Worm (Caenorhabditis elegans) whole organism, late embryonic: ENCODE results near the gene srh-21.

Source experiments
- C38D4.7 ChIP-seq: fragments of 200-800 bp; sonication (Bioruptor generic); optimal IDR thresholded peaks from 2 replicates; lab custom pipeline; 2018; ENCODE audit warnings: mild to moderate bottlenecking, missing genetic modification characterization, moderate library complexity, missing compliant biosample characterization
- F13H6.1 ChIP-seq: sonication (generic microtip); optimal IDR thresholded peaks from 2 replicates; lab custom pipeline; 2016; ENCODE audit warnings: missing genetic modification characterization, missing compliant biosample characterization
- K09A11.1 ChIP-seq: sonication (generic microtip); optimal IDR thresholded peaks from 2 replicates; lab custom pipeline; 2017; ENCODE audit warnings: antibody characterized with exemption, mild to moderate bottlenecking, missing genetic modification characterization, missing compliant biosample characterization; ENCODE audit not compliant: insufficient read depth
- Y22D7AL.16 ChIP-seq: sonication (generic microtip); optimal IDR thresholded peaks from 2 replicates; lab custom pipeline; 2016; ENCODE audit warnings: missing genetic modification characterization, missing compliant biosample characterization
- ahr-1 ChIP-seq: sonication (generic microtip); optimal IDR thresholded peaks from 2 replicates; lab custom pipeline; 2016; ENCODE audit warnings: missing genetic modification characterization, missing compliant biosample characterization
- ceh-18 ChIP-seq: sonication (generic microtip); optimal IDR thresholded peaks from 2 replicates; lab custom pipeline; 2016; ENCODE audit warnings: missing genetic modification characterization, missing compliant biosample characterization
- ceh-19 ChIP-seq: fragments of 200-800 bp; sonication (Bioruptor generic); optimal IDR thresholded peaks from 2 replicates; lab custom pipeline; 2018; ENCODE audit warnings: mild to moderate bottlenecking, missing genetic modification characterization, missing compliant biosample characterization
- ceh-2 ChIP-seq: sonication (generic microtip); optimal IDR thresholded peaks from 2 replicates; lab custom pipeline; 2016; ENCODE audit warnings: missing genotype, missing genetic modification characterization, missing compliant biosample characterization
- ceh-22 ChIP-seq: sonication (generic microtip); optimal IDR thresholded peaks from 2 replicates; lab custom pipeline; 2017; ENCODE audit warnings: missing biosample characterization, missing genetic modification characterization
- ceh-24 ChIP-seq: sonication (generic microtip); optimal IDR thresholded peaks from 2 replicates; lab custom pipeline; 2016; ENCODE audit warnings: mild to moderate bottlenecking, missing genetic modification characterization, missing compliant biosample characterization
- ceh-30 ChIP-seq: fragments of 150-350 bp; optimal IDR thresholded peaks from 2 replicates; lab custom pipeline; 2014; ENCODE audit warnings: missing biosample characterization, missing genetic modification characterization
- ceh-31 ChIP-seq: sonication (generic microtip); optimal IDR thresholded peaks from 2 replicates; lab custom pipeline; 2016; ENCODE audit warnings: missing genetic modification characterization, missing compliant biosample characterization
- che-1 ChIP-seq: sonication (generic microtip); optimal IDR thresholded peaks from 2 replicates; lab custom pipeline; 2016; ENCODE audit warnings: mild to moderate bottlenecking, missing genetic modification characterization, missing compliant biosample characterization
- elt-2 ChIP-seq: sonication (generic microtip); optimal IDR thresholded peaks from 2 replicates; lab custom pipeline; 2016; ENCODE audit warnings: missing genetic modification reagents, missing genetic modification characterization, missing compliant biosample characterization
- elt-4 ChIP-seq: sonication (generic microtip); optimal IDR thresholded peaks from 2 replicates; lab custom pipeline; 2016; ENCODE audit warnings: missing genetic modification characterization, missing compliant biosample characterization
- eyg-1 ChIP-seq: sonication (generic microtip); optimal IDR thresholded peaks from 2 replicates; lab custom pipeline; 2016; ENCODE audit warnings: missing genotype, missing genetic modification characterization, missing compliant biosample characterization
- fkh-10 ChIP-seq: fragments of 150-350 bp; optimal IDR thresholded peaks from 2 replicates; lab custom pipeline; 2014; ENCODE audit warnings: missing biosample characterization, missing genetic modification reagents, missing genetic modification characterization
- hlh-13 ChIP-seq: fragments of 200-800 bp; sonication (Bioruptor generic); optimal IDR thresholded peaks from 2 replicates; lab custom pipeline; 2018; ENCODE audit warnings: mild to moderate bottlenecking, missing genetic modification characterization, missing compliant biosample characterization
- hlh-15 ChIP-seq: sonication (generic microtip); optimal IDR thresholded peaks from 2 replicates; lab custom pipeline; 2016; ENCODE audit warnings: missing genetic modification characterization, missing compliant biosample characterization
- lim-6 ChIP-seq: sonication (generic microtip); optimal IDR thresholded peaks from 2 replicates; lab custom pipeline; 2016; ENCODE audit warnings: missing genetic modification characterization, missing compliant biosample characterization
- lin-11 ChIP-seq: fragments of 200-800 bp; sonication (Bioruptor generic); optimal IDR thresholded peaks from 2 replicates; lab custom pipeline; 2018; ENCODE audit warnings: mild to moderate bottlenecking, missing genetic modification characterization, missing compliant biosample characterization
- madf-2 ChIP-seq: sonication (generic microtip); optimal IDR thresholded peaks from 2 replicates; lab custom pipeline; 2017; ENCODE audit warnings: missing genetic modification characterization, missing compliant biosample characterization
- nfya-1 ChIP-seq: sonication (generic microtip); optimal IDR thresholded peaks from 2 replicates; lab custom pipeline; 2017; ENCODE audit warnings: missing genetic modification characterization, mild to moderate bottlenecking, missing compliant biosample characterization, antibody characterized with exemption, moderate library complexity
- nhr-232 ChIP-seq: sonication (generic microtip); optimal IDR thresholded peaks from 2 replicates; lab custom pipeline; 2016; ENCODE audit warnings: missing genetic modification characterization, missing compliant biosample characterization
- npax-4 ChIP-seq: sonication (generic microtip); optimal IDR thresholded peaks from 2 replicates; lab custom pipeline; 2016; ENCODE audit warnings: missing genetic modification characterization, missing compliant biosample characterization
- pag-3 ChIP-seq: sonication (generic microtip); optimal IDR thresholded peaks from 2 replicates; lab custom pipeline; 2016; ENCODE audit warnings: missing compliant biosample characterization, missing genetic modification characterization, borderline replicate concordance
- pat-9 ChIP-seq: fragments of 200-800 bp; sonication (Bioruptor generic); optimal IDR thresholded peaks from 2 replicates; lab custom pipeline; 2018; ENCODE audit warnings: mild to moderate bottlenecking, missing genetic modification characterization, moderate library complexity, missing compliant biosample characterization
- pax-1 ChIP-seq: fragments of 150-350 bp; optimal IDR thresholded peaks from 2 replicates; lab custom pipeline; 2014; ENCODE audit warnings: missing biosample characterization, missing genetic modification characterization
- pha-2 ChIP-seq: sonication (generic microtip); optimal IDR thresholded peaks from 2 replicates; lab custom pipeline; 2017; ENCODE audit warnings: mild to moderate bottlenecking, missing genetic modification characterization, missing compliant biosample characterization
- pha-4 ChIP-seq: fragments of 150-350 bp; optimal IDR thresholded peaks from 2 replicates; lab custom pipeline; 2018; ENCODE audit warnings: missing biosample characterization, missing genetic modification reagents, missing genetic modification characterization
- pqm-1 ChIP-seq: sonication (generic microtip); optimal IDR thresholded peaks from 2 replicates; lab custom pipeline; 2016; ENCODE audit warnings: missing genetic modification characterization, missing compliant biosample characterization
- ref-2 ChIP-seq: sonication (generic microtip); optimal IDR thresholded peaks from 2 replicates; lab custom pipeline; 2016; ENCODE audit warnings: missing genetic modification characterization, missing compliant biosample characterization
- sox-2 ChIP-seq: fragments of 200-800 bp; sonication (Bioruptor generic); IDR thresholded peaks from 2 replicates; pipeline ENCODE4 v1.3.6; 2022; ENCODE audit warnings: missing genetic modification reagents, missing genetic modification characterization, missing compliant biosample characterization
- sox-4 ChIP-seq: sonication (generic microtip); optimal IDR thresholded peaks from 2 replicates; lab custom pipeline; 2017; ENCODE audit warnings: mild to moderate bottlenecking, missing genetic modification characterization, inconsistent platforms, missing compliant biosample characterization
- tbx-2 ChIP-seq: sonication (generic microtip); optimal IDR thresholded peaks from 2 replicates; lab custom pipeline; 2016; ENCODE audit warnings: missing genetic modification characterization, missing compliant biosample characterization
- unc-3 ChIP-seq, 2 experiments: fragments of 200-800 bp in 1 of 2; sonication (Bioruptor generic) in 1 of 2; sonication (generic microtip) in 1 of 2; conservative IDR thresholded peaks in 1 of 2; optimal IDR thresholded peaks in 1 of 2; 2 replicates each; pipeline versions ENCODE4 v1.3.6 to Lab custom; 2016 to 2022; ENCODE audit warnings: missing compliant biosample characterization in 2 of 2, missing genetic modification characterization in 2 of 2, missing genetic modification reagents in 1 of 2
- unc-42 ChIP-seq: sonication (generic microtip); optimal IDR thresholded peaks from 2 replicates; lab custom pipeline; 2016; ENCODE audit warnings: missing genotype, missing genetic modification characterization, missing compliant biosample characterization
- unc-55 ChIP-seq: sonication (generic microtip); optimal IDR thresholded peaks from 2 replicates; lab custom pipeline; 2017; ENCODE audit warnings: missing biosample characterization, missing genetic modification reagents, missing genetic modification characterization
- unc-86 ChIP-seq: sonication (generic microtip); optimal IDR thresholded peaks from 2 replicates; lab custom pipeline; 2016; ENCODE audit warnings: missing genetic modification characterization, missing compliant biosample characterization
- zip-5 ChIP-seq: sonication (generic microtip); optimal IDR thresholded peaks from 2 replicates; lab custom pipeline; 2016; ENCODE audit warnings: missing genetic modification characterization, missing compliant biosample characterization

Gene srh-21

ce11 chrV:4920690-4921152 lies 5.8 kb upstream of the srh-21 start, which contains the start of the genes C02E7.8 and srh-23:
TSS of gene C02E7.8 (minus strand) at chrV:4920790.
TSS of gene srh-23 (plus strand) at chrV:4921102.
- no peak for TF ChIP-seq eyg-1 (tag; lab: Kevin White, UChicago)
- TF ChIP-seq elt-4 (tag; lab: Kevin White, UChicago): no peak
- TF ChIP-seq hlh-15 (tag; lab: Kevin White, UChicago): no peak
- TF ChIP-seq madf-2 (tag; lab: Kevin White, UChicago): no peak
- TF ChIP-seq tbx-2 (tag; lab: Kevin White, UChicago): no peak
- TF ChIP-seq ahr-1 (tag; lab: Kevin White, UChicago): no peak
- TF ChIP-seq sox-4: no peak
- no peak for TF ChIP-seq ceh-2 (tag; lab: Kevin White, UChicago)
- TF ChIP-seq pha-2: no peak
- no peak for TF ChIP-seq pqm-1 (tag; lab: Kevin White, UChicago)
- no peak for TF ChIP-seq elt-2 (tag; lab: Kevin White, UChicago)
- TF ChIP-seq unc-3 (GFP tag; conservative IDR thresholded peaks at IDR 0.05; lab: Robert Waterston, UW): no peak
- no peak for TF ChIP-seq unc-3 (tag; optimal IDR thresholded peaks at IDR 0.05; lab: Kevin White, UChicago)
- no peak for TF ChIP-seq nhr-232 (tag; lab: Kevin White, UChicago)
- TF ChIP-seq ref-2 (tag; lab: Kevin White, UChicago): no peak
- no peak for TF ChIP-seq F13H6.1 (tag; lab: Kevin White, UChicago)
- TF ChIP-seq ceh-31 (tag; lab: Kevin White, UChicago): no peak
- no peak for TF ChIP-seq K09A11.1
- TF ChIP-seq, all 69 proteins: peak for 0

- TF ChIP-seq unc-42 (tag; lab: Kevin White, UChicago) (no peak), ceh-18 (tag; lab: Kevin White, UChicago) (no peak), pha-4 (tag; lab: Kevin White, UChicago) (no peak), K09A11.1 (no peak), fkh-10 (no peak), C38D4.7 (GFP tag; lab: Kevin White, UChicago) (no peak), ceh-19 (GFP tag; lab: Kevin White, UChicago) (no peak), npax-4 (tag; lab: Kevin White, UChicago) (no peak), ceh-30 (tag; lab: Kevin White, UChicago) (no peak), pag-3 (no peak), ceh-24 (tag; lab: Kevin White, UChicago) (no peak), che-1 (tag; lab: Kevin White, UChicago) (no peak), lim-6 (no peak)
Measured at ce11 chrV:4922024-4922423, 4.4 kb upstream of the srh-21 start, which contains the start of gene srh-22. TSS of gene srh-22 (plus strand) at chrV:4922324.

ce11 chrV:4924618-4925017 lies 1.9 kb upstream of the srh-21 start, which contains the start of gene srh-20:
TSS of gene srh-20 (plus strand) at chrV:4924918.
- TF ChIP-seq nfya-1 (tag; lab: Kevin White, UChicago): no peak
- no peak for TF ChIP-seq Y22D7AL.16 (tag; lab: Kevin White, UChicago)
- no peak for TF ChIP-seq pax-1 (tag; lab: Kevin White, UChicago)
- no peak for TF ChIP-seq pat-9 (tag; lab: Kevin White, UChicago)
- no peak for TF ChIP-seq unc-3 (GFP tag; conservative IDR thresholded peaks at IDR 0.05; lab: Robert Waterston, UW)
- TF ChIP-seq unc-3 (tag; optimal IDR thresholded peaks at IDR 0.05; lab: Kevin White, UChicago): no peak
- no peak for TF ChIP-seq sox-2 (GFP tag; lab: Robert Waterston, UW)
- no peak for TF ChIP-seq zip-5 (tag; lab: Kevin White, UChicago)
- TF ChIP-seq ceh-22 (tag; lab: Kevin White, UChicago): no peak

ce11 chrV:4929842-4930241 lies 3.4 kb downstream of the srh-21 start, which contains the start of gene str-205:
TSS of gene str-205 (minus strand) at chrV:4929942.
- TF ChIP-seq eyg-1 (tag; lab: Kevin White, UChicago): no peak
- no peak for TF ChIP-seq lin-11 (tag; lab: Kevin White, UChicago)
- no peak for TF ChIP-seq K09A11.1
- TF ChIP-seq unc-86: no peak
- TF ChIP-seq unc-55: no peak
- TF ChIP-seq hlh-13 (GFP tag; lab: Kevin White, UChicago): no peak
- no peak for TF ChIP-seq npax-4 (tag; lab: Kevin White, UChicago)
